Worm (Caenorhabditis elegans): Measurements from ENCODE around the gene srx-134.

DNA sequence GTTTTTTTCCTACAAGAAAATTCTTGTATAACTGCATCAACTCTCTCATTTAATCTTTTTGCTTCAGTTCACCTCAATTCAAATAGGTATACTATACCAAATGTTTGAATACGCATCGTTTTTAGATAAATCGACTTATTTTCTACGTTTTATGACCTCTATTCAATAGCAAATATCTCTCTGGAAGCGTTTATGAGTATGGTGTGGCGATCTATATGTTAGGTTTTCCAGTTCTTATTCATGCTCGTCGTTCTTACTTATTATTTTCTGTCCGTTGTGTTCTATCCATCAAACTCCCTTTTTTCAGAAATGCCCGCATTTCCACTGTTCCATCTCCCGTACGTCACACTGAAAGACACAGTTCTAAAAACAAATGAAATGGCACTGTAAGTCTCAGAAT is 24.3 kb upstream of the srx-134 start, which contains the start of gene T22G5.3:
- TF ChIP-seq T22C8.4 (GFP tag; IDR thresholded peaks at IDR 0.05), result no peak
- TF ChIP-seq ztf-23 (GFP tag; IDR thresholded peaks at IDR 0.05), result no peak
- no peak for TF ChIP-seq flt-1 (GFP tag; IDR thresholded peaks at IDR 0.05)
- TF ChIP-seq med-1 (GFP tag; optimal IDR thresholded peaks at IDR 0.05; ENCODE audit: insufficient read depth), result no peak
- no peak for TF ChIP-seq ref-1 (GFP tag; conservative IDR thresholded peaks at IDR 0.05)
- TF ChIP-seq klf-2 (GFP tag; conservative IDR thresholded peaks at IDR 0.05), result no peak
- no peak for TF ChIP-seq ztf-29 (GFP tag; IDR thresholded peaks at IDR 0.05)
- no peak for TF ChIP-seq cog-1 (tag; optimal IDR thresholded peaks at IDR 0.05)
- no peak for TF ChIP-seq tab-1 (GFP tag; IDR thresholded peaks at IDR 0.05)

Measured in whole organism, midembryonic.